Fruit fly (Drosophila melanogaster): ENCODE data around the gene CG32264.

Gene CG32264

DNA sequence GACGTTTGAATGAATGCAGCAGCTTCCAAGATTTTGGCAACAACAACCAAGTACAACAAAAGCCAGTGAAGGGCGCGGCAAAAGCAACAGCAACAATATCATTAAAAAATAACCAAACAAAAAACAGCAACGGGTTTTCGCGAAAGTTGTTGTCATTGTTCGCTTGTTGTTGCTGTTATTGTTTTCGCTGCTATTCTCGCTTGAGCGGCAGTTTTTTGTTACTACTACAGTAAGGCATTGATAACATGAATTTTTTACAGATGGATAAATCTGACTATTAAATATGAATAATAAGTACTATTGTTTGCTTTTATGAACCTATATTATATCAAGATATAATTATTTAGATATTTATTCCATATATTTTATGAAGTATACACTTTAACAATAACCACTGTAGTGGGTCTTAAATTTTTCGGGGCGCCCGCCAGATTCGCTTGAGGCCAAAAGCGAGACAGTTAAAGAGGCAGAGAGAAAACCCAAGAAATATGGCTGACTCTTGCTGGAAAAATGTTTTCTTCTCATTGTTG is 34.8 kb downstream of the CG32264 start (continued):
- TF ChIP-seq vvl (GFP tag; IDR thresholded peaks at IDR 0.05) = peak; percentile 91
- no peak for TF ChIP-seq CG15696 (tag; optimal IDR thresholded peaks at IDR 0.05)
- TF ChIP-seq CG7928 (GFP tag; optimal IDR thresholded peaks at IDR 0.05) = no peak
- no peak for TF ChIP-seq Usf (GFP tag; optimal IDR thresholded peaks at IDR 0.05)
- peak; percentile 89 for TF ChIP-seq ranshi (GFP tag; IDR thresholded peaks at IDR 0.05)
- peak; percentile 87 for TF ChIP-seq lmd (GFP tag; IDR thresholded peaks at IDR 0.05)
- TF ChIP-seq repo (GFP tag; optimal IDR thresholded peaks at IDR 0.05) = no peak
- no peak for TF ChIP-seq Sin3A (optimal IDR thresholded peaks at IDR 0.05)
- TF ChIP-seq sr (GFP tag; IDR thresholded peaks at IDR 0.05) = no peak
- peak; percentile 61; the same call in 1 of the 2 replicates for TF ChIP-seq klu (GFP tag; IDR thresholded peaks at IDR 0.05)
- TF ChIP-seq kay (GFP tag; optimal IDR thresholded peaks at IDR 0.05) = peak; percentile 19
- TF ChIP-seq Hr39 (optimal IDR thresholded peaks at IDR 0.05) = no peak
- TF ChIP-seq row (GFP tag; IDR thresholded peaks at IDR 0.05) = peak; percentile 87
- peak; percentile 75 for TF ChIP-seq CG9727 (GFP tag; optimal IDR thresholded peaks at IDR 0.05)
- peak; percentile 89 for TF ChIP-seq CG9932 (GFP tag; IDR thresholded peaks at IDR 0.05)
- peak; percentile 66 for TF ChIP-seq HmgZ (tag; optimal IDR thresholded peaks at IDR 0.05)
- peak; percentile 31 for TF ChIP-seq fd96Cb (tag; optimal IDR thresholded peaks at IDR 0.05)
- no peak for TF ChIP-seq shn (GFP tag; optimal IDR thresholded peaks at IDR 0.05)
- peak; percentile 75 for TF ChIP-seq CG32767 (GFP tag; IDR thresholded peaks at IDR 0.05)
- TF ChIP-seq CG11504 (tag; optimal IDR thresholded peaks at IDR 0.05) = peak; percentile 82
- TF ChIP-seq psq (GFP tag; optimal IDR thresholded peaks at IDR 0.05) = no peak
- no peak for TF ChIP-seq CG10565 (GFP tag; optimal IDR thresholded peaks at IDR 0.05)
- TF ChIP-seq bbx (GFP tag; IDR thresholded peaks at IDR 0.05; ENCODE audit: partially characterized antibody) = no peak
- TF ChIP-seq Myb (GFP tag; optimal IDR thresholded peaks at IDR 0.05) = no peak
- TF ChIP-seq CG4730 (GFP tag; IDR thresholded peaks at IDR 0.05) = peak; percentile 68
- peak; percentile 11 for TF ChIP-seq CG18764 (GFP tag; optimal IDR thresholded peaks at IDR 0.05)
- peak; percentile 1 for TF ChIP-seq CG18011 (GFP tag; optimal IDR thresholded peaks at IDR 0.05)
- TF ChIP-seq toy (GFP tag; IDR thresholded peaks at IDR 0.05) = peak; percentile 40; the same call in 1 of the 2 replicates
- peak; percentile 63 for TF ChIP-seq HHEX (GFP tag; optimal IDR thresholded peaks at IDR 0.05)
- TF ChIP-seq exex (tag; optimal IDR thresholded peaks at IDR 0.05) = peak; percentile 55
- peak; percentile 30 for TF ChIP-seq gsb-n (tag; optimal IDR thresholded peaks at IDR 0.05)
- peak; percentile 61 for TF ChIP-seq org-1 (GFP tag; optimal IDR thresholded peaks at IDR 0.05)
- no peak for TF ChIP-seq CG4282 (GFP tag; optimal IDR thresholded peaks at IDR 0.05)
- peak; percentile 78 for TF ChIP-seq H2.0 (GFP tag; IDR thresholded peaks at IDR 0.05)
- no peak for TF ChIP-seq da (GFP tag; optimal IDR thresholded peaks at IDR 0.05)
- TF ChIP-seq CG9817 (tag; optimal IDR thresholded peaks at IDR 0.05) = peak; percentile 78
- TF ChIP-seq odd (GFP tag; optimal IDR thresholded peaks at IDR 0.05) = peak; percentile 65
- no peak for TF ChIP-seq trem (tag; optimal IDR thresholded peaks at IDR 0.05)
- TF ChIP-seq hb (GFP tag; IDR thresholded peaks at IDR 0.05; ENCODE audit: partially characterized antibody) = no peak
- peak; percentile 55 for TF ChIP-seq run (tag; optimal IDR thresholded peaks at IDR 0.05)
- peak; percentile 84 for TF ChIP-seq Nf-YA (GFP tag; IDR thresholded peaks at IDR 0.05)
- TF ChIP-seq esg (GFP tag; conservative IDR thresholded peaks at IDR 0.05) = peak; percentile 69
- TF ChIP-seq Deaf1 (tag; optimal IDR thresholded peaks at IDR 0.05) = peak; percentile 50
- TF ChIP-seq pnt (GFP tag; optimal IDR thresholded peaks at IDR 0.05) = no peak
- no peak for TF ChIP-seq sna (GFP tag; IDR thresholded peaks at IDR 0.05; ENCODE audit: partially characterized antibody)
- TF ChIP-seq ro (GFP tag; IDR thresholded peaks at IDR 0.05) = peak; percentile 52; the same call in 1 of the 2 replicates
- TF ChIP-seq D (optimal IDR thresholded peaks at IDR 0.05) = no peak
- no peak for TF ChIP-seq D (GFP tag; optimal IDR thresholded peaks at IDR 0.05)
- TF ChIP-seq CG14667 (GFP tag; IDR thresholded peaks at IDR 0.05) = peak; percentile 88; the same call in 1 of the 2 replicates
- TF ChIP-seq CG2120 (GFP tag; optimal IDR thresholded peaks at IDR 0.05) = peak; percentile 67
- peak; percentile 52 for TF ChIP-seq CG10267 (tag; optimal IDR thresholded peaks at IDR 0.05)
- TF ChIP-seq Kr (GFP tag; optimal IDR thresholded peaks at IDR 0.05) = no peak
